Worm (Caenorhabditis elegans): ENCODE results near the gene npp-9.
"Not testable (repeated sequence)": the region's sequence is repeated elsewhere in the genome, so short reads cannot be mapped to it uniquely, and the experiment has no call there.

- TF ChIP-seq unc-39 (tag; optimal IDR thresholded peaks at IDR 0.05); duxl-1 (tag; optimal IDR thresholded peaks at IDR 0.05; ENCODE audit: poor library complexity); arid-1 (GFP tag; conservative IDR thresholded peaks at IDR 0.05); lin-15B (tag; optimal IDR thresholded peaks at IDR 0.05); unc-62 (GFP tag; optimal IDR thresholded peaks at IDR 0.05 in 1 of 2); unc-62 (tag; optimal IDR thresholded peaks at IDR 0.05); daf-19 (GFP tag; conservative IDR thresholded peaks at IDR 0.05); tag-97 (GFP tag; IDR thresholded peaks at IDR 0.05); zfp-3 (GFP tag; conservative IDR thresholded peaks at IDR 0.05); dve-1 (tag; optimal IDR thresholded peaks at IDR 0.05; ENCODE audit: insufficient read depth): not testable (repeated sequence)
Observed at ce11 chrIII:3454045-3454444, 49.8 kb upstream of the npp-9 start, which contains the start of gene C34C12.1.
